Worm (Caenorhabditis elegans): ENCODE results near the gene srw-6.

The srw-6 gene

ce11 chrV:3761829-3762228 lies 46.6 kb upstream of the srw-6 start:
- TF ChIP-seq zag-1 (tag; optimal IDR thresholded peaks at IDR 0.05) (no peak), Y55F3AM.14 (GFP tag; optimal IDR thresholded peaks at IDR 0.05) (no peak), mab-5 (tag; optimal IDR thresholded peaks at IDR 0.05) (no peak), nhr-11 (tag; optimal IDR thresholded peaks at IDR 0.05) (no peak), unc-39 (tag; optimal IDR thresholded peaks at IDR 0.05) (no peak), nhr-25 (tag; optimal IDR thresholded peaks at IDR 0.05) (no peak), skn-1 (tag; optimal IDR thresholded peaks at IDR 0.05) (no peak), unc-55 (GFP tag; optimal IDR thresholded peaks at IDR 0.05) (no peak), aly-2 (tag; optimal IDR thresholded peaks at IDR 0.05) (no peak), lin-11 (tag; optimal IDR thresholded peaks at IDR 0.05) (no peak), ceh-82 (tag; optimal IDR thresholded peaks at IDR 0.05) (no peak), snpc-4 (tag; optimal IDR thresholded peaks at IDR 0.05) (no peak), unc-62 (GFP tag; optimal IDR thresholded peaks at IDR 0.05) (no peak), mbf-1 (tag; optimal IDR thresholded peaks at IDR 0.05) (no peak)

ce11 chrV:3766904-3767303 lies 41.5 kb upstream of the srw-6 start, which contains the start of gene Y39H10A.1:
Gene Y39H10A.1, plus strand, starts transcription at chrV:3767204.
- TF ChIP-seq ztf-4 (tag; optimal IDR thresholded peaks at IDR 0.05) (no peak), zag-1 (tag; optimal IDR thresholded peaks at IDR 0.05) (no peak), ceh-82 (tag; optimal IDR thresholded peaks at IDR 0.05) (no peak), R02D3.7 (tag; optimal IDR thresholded peaks at IDR 0.05) (no peak), lin-39 (tag; optimal IDR thresholded peaks at IDR 0.05) (no peak), nhr-129 (tag; optimal IDR thresholded peaks at IDR 0.05) (no peak), lin-11 (tag; optimal IDR thresholded peaks at IDR 0.05) (no peak), nhr-237 (tag; optimal IDR thresholded peaks at IDR 0.05) (no peak), skn-1 (tag; optimal IDR thresholded peaks at IDR 0.05) (no peak), nhr-12 (tag; optimal IDR thresholded peaks at IDR 0.05) (no peak), lin-13 (GFP tag; optimal IDR thresholded peaks at IDR 0.05) (no peak), sma-9 (GFP tag; optimal IDR thresholded peaks at IDR 0.05) (no peak), sma-9 (tag; optimal IDR thresholded peaks at IDR 0.05) (no peak), nhr-6 (tag; optimal IDR thresholded peaks at IDR 0.05) (no peak), mdl-1 (tag; optimal IDR thresholded peaks at IDR 0.05) (no peak), fos-1 (tag; optimal IDR thresholded peaks at IDR 0.05) (no peak), aly-2 (tag; optimal IDR thresholded peaks at IDR 0.05) (no peak), nhr-25 (tag; optimal IDR thresholded peaks at IDR 0.05) (no peak), lsy-2 (tag; optimal IDR thresholded peaks at IDR 0.05) (no peak), blmp-1 (tag; optimal IDR thresholded peaks at IDR 0.05; ENCODE audit: insufficient read depth) (no peak)

DNA sequence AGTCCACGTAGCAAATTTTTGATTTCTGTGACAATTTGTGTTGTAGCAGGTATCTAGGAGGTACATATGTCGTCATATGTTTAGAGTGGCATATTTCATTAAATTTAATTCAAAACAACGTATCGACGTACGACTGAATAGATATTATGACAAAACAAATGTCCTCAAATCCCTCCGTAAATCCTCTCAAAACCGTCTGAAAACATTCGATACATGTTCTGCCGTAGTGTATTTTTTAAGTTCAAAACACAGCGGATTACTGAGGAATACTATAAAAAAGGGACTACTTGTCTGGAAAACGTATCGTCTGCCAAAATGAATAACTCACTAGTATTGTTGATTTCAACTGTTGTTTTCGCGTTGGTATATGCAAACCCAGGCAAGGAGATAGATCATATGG lies 40.2 kb upstream of the srw-6 start, which contains the start of gene R08E5.4:
Gene R08E5.4, plus strand, starts transcription at position 301 of the 400 bp plus-strand sequence.
- TF ChIP-seq lin-39 (tag; optimal IDR thresholded peaks at IDR 0.05) (no peak), nhr-25 (tag; optimal IDR thresholded peaks at IDR 0.05) (no peak), nhr-237 (tag; optimal IDR thresholded peaks at IDR 0.05) (no peak), ZK546.5 (tag; optimal IDR thresholded peaks at IDR 0.05) (no peak), lin-11 (tag; optimal IDR thresholded peaks at IDR 0.05) (no peak), sma-9 (GFP tag; optimal IDR thresholded peaks at IDR 0.05) (no peak), sma-9 (tag; optimal IDR thresholded peaks at IDR 0.05) (no peak), blmp-1 (tag; optimal IDR thresholded peaks at IDR 0.05; ENCODE audit: insufficient read depth) (no peak), nhr-21 (tag; optimal IDR thresholded peaks at IDR 0.05) (no peak), sem-4 (tag; optimal IDR thresholded peaks at IDR 0.05) (no peak), egl-27 (tag; optimal IDR thresholded peaks at IDR 0.05) (no peak), aly-2 (tag; optimal IDR thresholded peaks at IDR 0.05) (no peak), lsy-2 (tag; optimal IDR thresholded peaks at IDR 0.05) (no peak), alr-1 (tag; optimal IDR thresholded peaks at IDR 0.05) (no peak)

ce11 chrV:3771437-3772256 lies 36.8 kb upstream of the srw-6 start, which contains the start of the genes R08E5.1 and rips-1:
Gene R08E5.1, minus strand, starts transcription at chrV:3771518.
Gene rips-1, plus strand, starts transcription at chrV:3772021.
- TF ChIP-seq nhr-129 (tag; optimal IDR thresholded peaks at IDR 0.05) (no peak), gmeb-1 (tag; optimal IDR thresholded peaks at IDR 0.05) (peak; percentile 12), nhr-23 (tag; optimal IDR thresholded peaks at IDR 0.05) (no peak), ztf-4 (tag; optimal IDR thresholded peaks at IDR 0.05) (no peak), alr-1 (tag; optimal IDR thresholded peaks at IDR 0.05) (no peak), lin-11 (tag; optimal IDR thresholded peaks at IDR 0.05) (no peak), nhr-12 (tag; optimal IDR thresholded peaks at IDR 0.05) (no peak), nhr-11 (tag; optimal IDR thresholded peaks at IDR 0.05) (no peak), crh-2 (tag; optimal IDR thresholded peaks at IDR 0.05) (peak; percentile 29), nhr-25 (tag; optimal IDR thresholded peaks at IDR 0.05) (peak; percentile 12), zag-1 (tag; optimal IDR thresholded peaks at IDR 0.05) (no peak), F13H6.1 (tag; optimal IDR thresholded peaks at IDR 0.05) (no peak), nhr-237 (tag; optimal IDR thresholded peaks at IDR 0.05) (no peak), Y55F3AM.14 (GFP tag; optimal IDR thresholded peaks at IDR 0.05) (no peak), mbf-1 (tag; optimal IDR thresholded peaks at IDR 0.05) (no peak), sma-3 (GFP tag; optimal IDR thresholded peaks at IDR 0.05) (no peak), nhr-21 (tag; optimal IDR thresholded peaks at IDR 0.05) (peak; percentile 4), ceh-82 (tag; optimal IDR thresholded peaks at IDR 0.05) (no peak), sma-9 (GFP tag; optimal IDR thresholded peaks at IDR 0.05) (peak; percentile 18), sma-9 (tag; optimal IDR thresholded peaks at IDR 0.05) (no peak), ama-1 (optimal IDR thresholded peaks at IDR 0.05) (no peak), ZK546.5 (tag; optimal IDR thresholded peaks at IDR 0.05) (no peak), R02D3.7 (tag; optimal IDR thresholded peaks at IDR 0.05) (no peak), unc-55 (GFP tag; optimal IDR thresholded peaks at IDR 0.05) (no peak), egl-27 (tag; optimal IDR thresholded peaks at IDR 0.05) (no peak), nhr-6 (tag; optimal IDR thresholded peaks at IDR 0.05) (no peak), dmd-4 (tag; optimal IDR thresholded peaks at IDR 0.05) (no peak)
